Fruit fly (Drosophila melanogaster) ovary, adult (tissue): ENCODE data around the gene hiro.
A peak's percentile ranks its signal among the peaks of the same experiment; 100 is the strongest.

Experiments
- CG17801 ChIP-seq: fragments of 200-800 bp; optimal IDR thresholded peaks from 2 replicates; lab custom pipeline; 2019; ENCODE audit warnings: missing biosample characterization, mild to moderate bottlenecking, missing genetic modification characterization, moderate library complexity; ENCODE audit not compliant: partially characterized antibody

Gene hiro

dm6 chr3L:680258-680657, 7.5 kb downstream of the hiro start, which contains the start of gene CG17129:
Gene CG17129 (minus strand): TSS chr3L:680326.
- peak; percentile 70 for TF ChIP-seq CG17801 (GFP tag; lab: Kevin White, UChicago)

DNA sequence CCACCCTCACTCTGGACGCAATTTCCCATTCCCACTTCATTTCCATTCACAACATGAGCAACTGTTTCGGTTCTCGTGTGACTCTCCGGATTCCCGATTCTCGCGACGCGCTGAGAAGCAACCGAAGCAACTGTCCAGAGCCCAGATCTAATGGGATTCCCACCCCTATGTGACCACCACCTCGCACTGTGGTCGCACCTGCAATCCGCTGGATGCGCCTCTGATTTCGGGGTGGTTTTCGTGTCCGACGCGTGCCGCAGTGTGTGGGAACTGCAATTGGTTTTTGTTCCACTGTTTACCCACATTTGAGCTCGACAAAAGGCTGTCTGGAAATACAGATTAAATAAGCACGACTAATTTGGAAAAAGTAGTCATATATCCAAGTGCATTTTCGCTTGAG, 11.9 kb downstream of the hiro start:
- TF ChIP-seq CG17801 (GFP tag; lab: Kevin White, UChicago): no peak

DNA sequence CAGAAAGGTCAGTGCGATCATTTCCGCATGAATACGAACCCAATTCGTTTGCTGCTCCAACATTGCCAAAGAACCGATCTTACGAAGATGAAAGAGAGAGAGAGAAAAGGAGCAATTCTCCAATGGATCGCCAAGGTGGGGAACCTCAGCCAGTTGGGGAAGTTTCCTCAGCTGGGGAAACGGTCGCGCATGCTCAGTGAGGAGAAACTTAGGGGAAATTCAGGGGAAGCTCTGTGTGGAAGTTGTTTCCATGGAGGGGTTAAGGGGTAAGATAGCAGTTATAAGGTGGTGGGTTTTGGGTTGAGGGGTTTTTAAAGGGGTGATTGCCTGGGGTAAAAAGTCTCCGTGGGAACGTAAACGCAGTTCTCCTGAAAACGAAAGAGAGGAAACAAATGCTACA, 14.4 kb downstream of the hiro start:
- TF ChIP-seq CG17801 (GFP tag; lab: Kevin White, UChicago): no peak

DNA sequence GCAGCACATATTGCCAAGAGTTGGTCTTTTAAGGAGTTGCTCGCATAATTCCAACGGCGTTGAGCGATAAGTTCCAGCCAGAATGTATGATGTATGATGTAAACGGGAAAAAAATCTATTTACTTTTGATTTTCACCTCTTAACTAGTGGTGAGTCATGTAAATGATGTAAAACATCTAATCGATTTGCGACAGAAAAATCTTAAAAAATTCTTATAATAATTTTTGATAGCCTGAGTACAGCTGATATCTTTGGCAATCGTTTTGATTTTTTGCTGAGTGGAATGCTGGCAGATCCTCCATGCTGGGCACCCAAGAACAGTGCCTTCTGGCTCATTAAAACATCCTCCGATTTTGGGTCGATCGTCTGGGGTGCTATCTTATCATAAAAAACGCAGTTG, 21.2 kb downstream of the hiro start:
- no peak for TF ChIP-seq CG17801 (GFP tag; lab: Kevin White, UChicago)

- TF ChIP-seq CG17801 (GFP tag; lab: Kevin White, UChicago): no peak
These were observed 23.9 kb downstream of the hiro start for dm6 chr3L:663880-664279.

DNA sequence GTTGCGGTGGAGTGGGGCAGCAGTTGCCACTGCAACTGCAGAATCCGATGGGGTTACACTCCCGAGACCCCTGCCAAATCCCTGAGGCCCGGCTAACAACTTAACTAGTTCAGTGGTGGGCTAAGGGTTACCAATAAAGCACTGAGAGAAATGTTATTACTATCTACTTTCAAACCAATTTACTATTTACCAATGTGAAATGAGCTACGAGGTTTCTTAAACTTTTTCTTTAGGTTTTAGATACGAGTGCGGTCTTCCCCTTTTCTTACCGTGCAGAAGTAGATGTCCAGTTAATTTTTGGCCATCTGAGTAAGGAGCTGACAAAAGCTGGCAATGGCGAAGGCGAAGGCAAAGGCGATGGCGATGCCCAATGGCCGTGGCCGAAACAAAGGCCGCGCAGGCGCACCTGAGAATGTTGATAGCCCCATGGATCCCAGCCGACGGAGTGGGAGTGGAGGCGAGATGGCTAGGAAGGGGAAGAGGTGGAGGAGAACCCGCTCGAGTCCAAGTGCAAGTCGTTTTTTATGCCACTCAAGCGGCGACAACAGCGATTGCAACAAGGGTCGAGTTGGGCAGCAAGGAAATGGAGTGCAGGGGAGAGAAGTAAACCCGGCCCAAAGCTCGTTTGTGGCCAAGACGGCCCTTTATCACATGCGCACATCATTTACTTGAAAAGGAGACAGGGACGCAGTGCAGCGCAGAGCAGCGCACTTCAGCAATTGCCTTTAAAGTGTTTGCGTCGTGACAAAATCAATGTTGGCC, 27.3 kb downstream of the hiro start:
- TF ChIP-seq CG17801 (GFP tag; lab: Kevin White, UChicago): no peak

DNA sequence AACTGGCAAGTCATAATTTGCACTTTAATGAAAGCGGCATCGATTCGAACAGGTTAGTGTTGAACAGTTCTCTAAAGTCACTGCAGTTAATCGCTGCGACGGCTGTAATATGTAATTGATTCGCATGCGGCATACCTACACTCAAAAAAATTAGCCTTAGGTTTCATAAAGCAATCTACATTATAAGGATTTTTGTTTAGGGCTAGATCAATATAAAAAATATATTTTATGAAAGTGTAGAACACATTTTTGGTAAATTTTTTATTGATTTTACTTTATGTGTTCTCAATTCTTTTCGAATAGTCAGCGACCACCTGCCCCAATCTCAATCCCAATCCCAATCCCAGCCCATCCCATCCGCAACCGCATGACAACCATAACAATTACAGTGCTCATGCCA, 29.5 kb downstream of the hiro start:
- TF ChIP-seq CG17801 (GFP tag; lab: Kevin White, UChicago): no peak

dm6 chr3L:654019-654418, 33.7 kb downstream of the hiro start, which contains the start of the genes MED30 and Rev1:
Gene MED30 (minus strand): TSS chr3L:654089.
Gene Rev1 (plus strand): TSS chr3L:654363.
- peak; percentile 95 for TF ChIP-seq CG17801 (GFP tag; lab: Kevin White, UChicago)

dm6 chr3L:652637-653036, 35.1 kb downstream of the hiro start, which contains the start of gene CG3402:
Gene CG3402 (minus strand): TSS chr3L:652881.
- TF ChIP-seq CG17801 (GFP tag; lab: Kevin White, UChicago): no peak

DNA sequence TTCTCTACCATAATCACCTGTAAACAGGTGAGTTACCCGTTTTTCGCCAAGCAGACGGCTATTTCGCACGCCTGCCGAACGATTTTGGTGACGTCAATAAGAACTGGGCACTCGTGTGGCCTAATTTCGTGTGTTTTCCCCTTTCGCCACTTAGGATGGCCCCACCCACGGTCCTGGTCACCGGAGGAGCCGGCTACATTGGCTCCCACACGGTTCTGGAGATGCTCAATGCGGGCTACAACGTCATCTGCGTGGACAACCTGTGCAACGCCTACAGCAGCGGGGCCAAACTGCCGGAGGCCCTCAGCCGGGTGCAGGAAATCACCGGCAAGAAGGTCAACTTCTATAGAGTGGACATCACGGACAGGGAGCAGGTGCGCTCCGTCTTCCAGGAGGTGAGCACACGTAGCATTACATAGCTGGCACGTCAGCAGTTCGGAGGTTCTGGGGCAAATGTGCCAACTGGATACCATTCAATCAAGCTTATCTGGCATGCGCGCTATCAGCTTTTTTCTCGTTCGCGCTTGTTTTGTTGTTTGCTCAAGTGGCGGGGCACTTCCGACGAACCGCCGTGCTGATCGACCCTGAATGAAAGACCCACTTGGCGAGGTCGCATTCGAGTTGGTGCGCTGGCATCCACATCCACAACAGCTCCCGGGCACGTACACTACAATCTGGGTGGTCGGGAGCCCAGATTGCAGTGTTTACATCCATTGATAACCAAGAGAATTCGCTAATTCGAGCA, 38.6 kb downstream of the hiro start:
- TF ChIP-seq CG17801 (GFP tag; lab: Kevin White, UChicago): no peak

dm6 chr3L:648155-649024, 39.4 kb downstream of the hiro start, which contains the start of gene Gale:
Gene Gale (plus strand): TSS chr3L:648555.
- TF ChIP-seq CG17801 (GFP tag; lab: Kevin White, UChicago): no peak

DNA sequence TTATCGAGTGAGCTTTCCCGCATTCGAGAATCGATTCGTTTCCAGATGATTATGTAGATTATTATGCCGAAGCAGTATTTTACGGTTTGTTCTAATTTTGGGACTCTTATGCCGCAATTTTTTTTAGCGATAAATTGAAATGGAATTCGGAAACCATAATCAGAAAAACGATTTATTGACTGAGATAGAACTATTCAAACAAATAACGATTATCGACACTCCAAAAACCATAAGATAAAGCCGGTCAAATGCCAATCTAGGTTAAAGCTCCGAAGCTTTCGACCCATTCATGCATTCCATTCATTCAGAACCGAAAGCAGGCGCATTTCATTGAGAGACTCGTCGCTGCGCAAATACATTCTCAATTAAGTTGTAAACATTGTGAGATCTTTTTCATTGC, 40.2 kb downstream of the hiro start:
- TF ChIP-seq CG17801 (GFP tag; lab: Kevin White, UChicago): no peak

dm6 chr3L:645426-646036, 42.2 kb downstream of the hiro start:
- TF ChIP-seq CG17801 (GFP tag; lab: Kevin White, UChicago): no peak

- TF ChIP-seq CG17801 (GFP tag; lab: Kevin White, UChicago): peak; percentile 9
These were observed 43.5 kb downstream of the hiro start for dm6 chr3L:644111-644718.
